Fruit fly (Drosophila melanogaster) Kc167 (cell line): ENCODE data around the gene Arfrp1.

Experiments used
- Myc ChIP-seq: fragments of >200 bp; optimal IDR thresholded peaks from 2 replicates; lab custom pipeline; 2017; ENCODE audit warnings: missing external identifiers
- Sin3A ChIP-seq: fragments of >200 bp; optimal IDR thresholded peaks from 2 replicates; lab custom pipeline; 2018; ENCODE audit warnings: missing external identifiers
- h ChIP-seq: fragments of >200 bp; optimal IDR thresholded peaks from 3 replicates; lab custom pipeline; 2018; ENCODE audit warnings: missing external identifiers
- insv ChIP-seq: fragments of >200 bp; optimal IDR thresholded peaks from 3 replicates; lab custom pipeline; 2018; ENCODE audit warnings: missing external identifiers
- psq ChIP-seq: fragments of >200 bp; optimal IDR thresholded peaks from 2 replicates; lab custom pipeline; 2017; ENCODE audit warnings: missing external identifiers

- TF ChIP-seq psq (no peak), h (lab: Kevin White, UChicago) (no peak), Myc (lab: Kevin White, UChicago) (no peak), Sin3A (lab: Kevin White, UChicago) (no peak), insv (lab: Kevin White, UChicago) (no peak)
Measured at dm6 chrX:9132589-9133237, 25.8 kb downstream of the Arfrp1 start.
